Worm (Caenorhabditis elegans): ENCODE data around the gene F40G12.7.

The F40G12.7 gene

ce11 chrV:14231656-14232055, 42.7 kb upstream of the F40G12.7 start:
- peak; percentile 22 for TF ChIP-seq nhr-80 (tag; optimal IDR thresholded peaks at IDR 0.05)
- TF ChIP-seq ztf-22 (GFP tag; optimal IDR thresholded peaks at IDR 0.05), result no peak

ce11 chrV:14235942-14236341, 38.4 kb upstream of the F40G12.7 start, which contains the start of gene ent-3:
Gene ent-3 (minus strand): TSS chrV:14236042.
- TF ChIP-seq dpff-1 (tag; optimal IDR thresholded peaks at IDR 0.05) (no peak), F39B2.1 (GFP tag; IDR thresholded peaks at IDR 0.05) (no peak), B0035.1 (tag; optimal IDR thresholded peaks at IDR 0.05) (no peak), Y53F4B.3 (GFP tag; IDR thresholded peaks at IDR 0.05) (no peak), B0019.2 (GFP tag; conservative IDR thresholded peaks at IDR 0.05) (no peak), F52B5.7 (tag; optimal IDR thresholded peaks at IDR 0.05) (no peak), Y79H2A.3 (GFP tag; conservative IDR thresholded peaks at IDR 0.05) (no peak), snpc-4 (GFP tag; optimal IDR thresholded peaks at IDR 0.05) (no peak), snpc-4 (tag; optimal IDR thresholded peaks at IDR 0.05) (no peak)

ce11 chrV:14237447-14237846, 36.9 kb upstream of the F40G12.7 start:
- TF ChIP-seq hmg-20 (GFP tag; IDR thresholded peaks at IDR 0.05), result peak; percentile 60; the same call in 1 of the 2 replicates
- peak; percentile 91 for TF ChIP-seq egl-44 (GFP tag; IDR thresholded peaks at IDR 0.05)
- peak; percentile 78 for TF ChIP-seq ekl-4 (GFP tag; IDR thresholded peaks at IDR 0.05)
- TF ChIP-seq B0261.1 (tag; optimal IDR thresholded peaks at IDR 0.05), result peak; percentile 52
- peak; percentile 71 for TF ChIP-seq madf-6 (GFP tag; IDR thresholded peaks at IDR 0.05)
- TF ChIP-seq pbrm-1 (GFP tag; IDR thresholded peaks at IDR 0.05), result peak; percentile 79
- 0 out of 2 replicates have a peak, but pooled peaks have one; percentile 9 for TF ChIP-seq Y67H2A.10 (GFP tag; conservative IDR thresholded peaks at IDR 0.05)
- TF ChIP-seq nhr-90 (tag; optimal IDR thresholded peaks at IDR 0.05), result peak; percentile 31
- TF ChIP-seq F39B2.1 (GFP tag; IDR thresholded peaks at IDR 0.05), result peak; percentile 75
- TF ChIP-seq nfyb-1 (GFP tag; IDR thresholded peaks at IDR 0.05), result peak; percentile 57; the same call in 1 of the 2 replicates
- TF ChIP-seq Y56A3A.18 (GFP tag; IDR thresholded peaks at IDR 0.05), result peak; percentile 80
- peak; percentile 61 for TF ChIP-seq mcd-1 (GFP tag; IDR thresholded peaks at IDR 0.05)
- TF ChIP-seq attf-6 (GFP tag; IDR thresholded peaks at IDR 0.05), result peak; percentile 87
- TF ChIP-seq nhr-120 (GFP tag; IDR thresholded peaks at IDR 0.05), result 0 out of 2 replicates have a peak, but pooled peaks have one; percentile 86
- peak; percentile 53 for TF ChIP-seq madf-8 (GFP tag; conservative IDR thresholded peaks at IDR 0.05)
- TF ChIP-seq hmg-1.2 (GFP tag; IDR thresholded peaks at IDR 0.05), result peak; percentile 72
- TF ChIP-seq K11D2.4 (GFP tag; IDR thresholded peaks at IDR 0.05), result 0 out of 2 replicates have a peak, but pooled peaks have one; percentile 33
- peak; percentile 68; the same call in 1 of the 2 replicates for TF ChIP-seq Y95B8A.8 (GFP tag; IDR thresholded peaks at IDR 0.05)
- TF ChIP-seq C17E4.6 (GFP tag; IDR thresholded peaks at IDR 0.05), result 0 out of 2 replicates have a peak, but pooled peaks have one; percentile 21
- TF ChIP-seq F33H1.4 (GFP tag; IDR thresholded peaks at IDR 0.05), result peak; percentile 57
- TF ChIP-seq lin-26 (GFP tag; IDR thresholded peaks at IDR 0.05), result peak; percentile 99
- TF ChIP-seq egl-18 (GFP tag; IDR thresholded peaks at IDR 0.05), result 0 out of 2 replicates have a peak, but pooled peaks have one; percentile 14
- TF ChIP-seq F37B4.10 (GFP tag; IDR thresholded peaks at IDR 0.05), result 0 out of 2 replicates have a peak, but pooled peaks have one; percentile 52
- TF ChIP-seq ceh-58 (GFP tag; IDR thresholded peaks at IDR 0.05), result peak; percentile 95
- peak; percentile 59 for TF ChIP-seq rcor-1 (GFP tag; IDR thresholded peaks at IDR 0.05)
- TF ChIP-seq Y53G8AR.9 (GFP tag; conservative IDR thresholded peaks at IDR 0.05), result peak; percentile 64; the same call in 1 of the 2 replicates
- peak; percentile 46 for TF ChIP-seq egrh-3 (GFP tag; IDR thresholded peaks at IDR 0.05)
- 0 out of 2 replicates have a peak, but pooled peaks have one; percentile 35 for TF ChIP-seq attf-3 (GFP tag; conservative IDR thresholded peaks at IDR 0.05)
- peak; percentile 68; the same call in 1 of the 2 replicates for TF ChIP-seq ceh-40 (GFP tag; IDR thresholded peaks at IDR 0.05)
- peak; percentile 84; the same call in 1 of the 2 replicates for TF ChIP-seq sea-2 (GFP tag; IDR thresholded peaks at IDR 0.05)
- peak; percentile 96 for TF ChIP-seq cebp-2 (GFP tag; IDR thresholded peaks at IDR 0.05)
- TF ChIP-seq ceh-100 (GFP tag; IDR thresholded peaks at IDR 0.05), result peak; percentile 67; the same call in 1 of the 2 replicates
- peak; percentile 87 for TF ChIP-seq dox-1 (GFP tag; IDR thresholded peaks at IDR 0.05)
- peak; percentile 90 for TF ChIP-seq aptf-3 (GFP tag; IDR thresholded peaks at IDR 0.05)
- TF ChIP-seq bed-2 (GFP tag; IDR thresholded peaks at IDR 0.05), result peak; percentile 85
